Worm (Caenorhabditis elegans): ENCODE data around the gene mbk-1.

DNA sequence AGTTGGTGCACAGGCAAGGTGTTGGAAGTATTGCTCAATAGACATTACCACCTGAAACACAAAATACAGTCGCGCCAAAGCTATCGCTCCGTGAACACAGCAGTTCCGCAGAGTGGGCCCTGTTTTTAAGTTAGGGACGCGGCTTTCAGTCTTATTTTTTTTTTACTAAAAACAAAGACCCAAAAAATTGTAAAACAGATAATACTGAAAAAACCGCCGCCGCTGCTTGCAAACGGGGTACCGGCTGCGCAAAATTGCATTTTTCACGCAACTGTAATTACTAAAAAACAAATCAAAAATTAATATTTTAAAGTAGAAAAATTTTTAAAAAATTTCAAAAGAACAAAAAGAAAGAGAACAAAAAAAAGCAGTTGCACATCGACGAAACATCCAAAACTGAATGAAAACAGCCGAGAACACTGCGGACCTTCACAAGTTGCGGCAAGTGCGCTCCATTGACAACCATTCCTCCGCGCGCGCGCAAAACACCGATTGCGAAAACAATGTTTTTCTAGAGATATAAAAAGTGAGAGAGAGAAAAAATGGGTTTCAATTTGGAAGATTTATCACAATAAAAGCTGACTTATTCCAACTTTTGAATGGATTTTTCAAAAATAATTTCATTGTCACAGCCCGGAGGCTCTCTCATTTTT, 48.6 kb upstream of the mbk-1 start, which contains the start of gene F31F6.3:
- TF ChIP-seq ama-1 (optimal IDR thresholded peaks at IDR 0.05) (no peak), aly-1 (tag; optimal IDR thresholded peaks at IDR 0.05) (no peak), pes-1 (GFP tag; IDR thresholded peaks at IDR 0.05) (no peak), hmbx-1 (tag; optimal IDR thresholded peaks at IDR 0.05) (no peak), flt-1 (GFP tag; IDR thresholded peaks at IDR 0.05) (no peak), hnd-1 (tag; optimal IDR thresholded peaks at IDR 0.05) (no peak), tbx-37 (GFP tag; conservative IDR thresholded peaks at IDR 0.05) (no peak), tbx-11 (GFP tag; IDR thresholded peaks at IDR 0.05) (no peak), ceh-36 (tag; optimal IDR thresholded peaks at IDR 0.05) (no peak), scrt-1 (GFP tag; IDR thresholded peaks at IDR 0.05) (no peak), ets-7 (tag; optimal IDR thresholded peaks at IDR 0.05) (no peak), F13C5.2 (tag; optimal IDR thresholded peaks at IDR 0.05) (no peak), sea-1 (GFP tag; conservative IDR thresholded peaks at IDR 0.05) (no peak)

Measured in whole organism, early embryonic.